Fruit fly (Drosophila melanogaster) whole organism, embryonic: ENCODE results near the gene comm.

Experiments used
- Abd-B ChIP-seq: fragments of 200-800 bp; sonication (Bioruptor generic); optimal IDR thresholded peaks from 2 replicates; lab custom pipeline; 2018; ENCODE audit warnings: missing biosample characterization, mild to moderate bottlenecking, missing genetic modification characterization, moderate library complexity
- Antp ChIP-seq: fragments of 200-800 bp; sonication (Bioruptor generic); optimal IDR thresholded peaks from 3 replicates; lab custom pipeline; 2016; ENCODE audit warnings: missing biosample characterization, missing genetic modification characterization
- Awh ChIP-seq: fragments of 200-800 bp; sonication (Bioruptor generic); IDR thresholded peaks from 2 replicates; pipeline ENCODE4, ENCODE4 v1.3.6; 2022; ENCODE audit warnings: missing biosample characterization, missing genetic modification characterization
- BtbVII ChIP-seq: fragments of 200-800 bp; sonication (Bioruptor generic); optimal IDR thresholded peaks from 3 replicates; lab custom pipeline; 2017; ENCODE audit warnings: missing biosample characterization, mild to moderate bottlenecking, missing genetic modification characterization
- CG10209 ChIP-seq: fragments of 200-800 bp; sonication (Bioruptor generic); optimal IDR thresholded peaks from 3 replicates; lab custom pipeline; 2017; ENCODE audit warnings: missing biosample characterization, mild to moderate bottlenecking, missing genetic modification characterization, missing genetic modification reagents
- CG10543 ChIP-seq: fragments of 200-800 bp; sonication (Bioruptor generic); optimal IDR thresholded peaks from 3 replicates; lab custom pipeline; 2017; ENCODE audit warnings: missing biosample characterization, mild to moderate bottlenecking, missing genetic modification characterization, moderate library complexity
- CG12104 ChIP-seq: fragments of 200-800 bp; sonication (Bioruptor generic); optimal IDR thresholded peaks from 3 replicates; lab custom pipeline; 2016; ENCODE audit warnings: missing biosample characterization, missing genetic modification characterization
- CG12236 ChIP-seq: fragments of 200-800 bp; sonication (Bioruptor generic); optimal IDR thresholded peaks from 2 replicates; lab custom pipeline; 2016; ENCODE audit warnings: missing biosample characterization, missing genetic modification characterization
- CG1233 ChIP-seq: fragments of 200-800 bp; sonication (Bioruptor generic); optimal IDR thresholded peaks from 4 replicates; lab custom pipeline; 2018; ENCODE audit warnings: missing biosample characterization, mild to moderate bottlenecking, missing genetic modification characterization
- CG12769 ChIP-seq: fragments of 200-800 bp; sonication (Bioruptor generic); optimal IDR thresholded peaks from 2 replicates; lab custom pipeline; 2019; ENCODE audit warnings: missing biosample characterization, mild to moderate bottlenecking, missing genetic modification characterization, moderate library complexity
- CG13424 ChIP-seq: fragments of 200-800 bp; sonication (Bioruptor generic); optimal IDR thresholded peaks from 2 replicates; lab custom pipeline; 2019; ENCODE audit warnings: missing biosample characterization, mild to moderate bottlenecking, missing genetic modification characterization, moderate library complexity
- CG14710 ChIP-seq: fragments of 200-800 bp; sonication (Bioruptor generic); optimal IDR thresholded peaks from 3 replicates; lab custom pipeline; 2019; ENCODE audit warnings: missing biosample characterization, mild to moderate bottlenecking, missing genetic modification characterization, moderate library complexity
- CG1647 ChIP-seq: fragments of 200-800 bp; sonication (Bioruptor generic); optimal IDR thresholded peaks from 3 replicates; lab custom pipeline; 2016; ENCODE audit warnings: missing biosample characterization, missing genetic modification characterization
- CG16863 ChIP-seq: fragments of 200-800 bp; sonication (Bioruptor generic); optimal IDR thresholded peaks from 3 replicates; lab custom pipeline; 2016; ENCODE audit warnings: missing biosample characterization, missing genetic modification characterization
- CG2202 ChIP-seq: fragments of 200-800 bp; sonication (Bioruptor generic); optimal IDR thresholded peaks from 2 replicates; lab custom pipeline; 2018; ENCODE audit warnings: missing biosample characterization, mild to moderate bottlenecking, missing genetic modification characterization
- CG31441 ChIP-seq: fragments of 200-800 bp; sonication (Bioruptor generic); IDR thresholded peaks from 2 replicates; pipeline ENCODE4 v1.3.6; 2022; ENCODE audit warnings: missing biosample characterization, missing genetic modification characterization
- CG32767 ChIP-seq: fragments of 200-800 bp; sonication (Bioruptor generic); IDR thresholded peaks from 2 replicates; pipeline ENCODE4 v1.3.6; 2022; ENCODE audit warnings: missing biosample characterization, missing genetic modification characterization
- CG34376 ChIP-seq: fragments of 200-800 bp; sonication (Bioruptor generic); optimal IDR thresholded peaks from 2 replicates; lab custom pipeline; 2018; ENCODE audit warnings: missing biosample characterization, mild to moderate bottlenecking, missing genetic modification characterization
- CG3838 ChIP-seq: fragments of 200-800 bp; sonication (Bioruptor generic); optimal IDR thresholded peaks from 3 replicates; lab custom pipeline; 2016; ENCODE audit warnings: missing biosample characterization, missing genetic modification characterization
- CG4854 ChIP-seq: fragments of 200-800 bp; sonication (Bioruptor generic); optimal IDR thresholded peaks from 2 replicates; lab custom pipeline; 2016; ENCODE audit warnings: missing biosample characterization, missing genetic modification characterization, inconsistent platforms
- CG6813 ChIP-seq: fragments of 200-800 bp; sonication (Bioruptor generic); optimal IDR thresholded peaks from 2 replicates; lab custom pipeline; 2017; ENCODE audit warnings: missing biosample characterization, missing genetic modification characterization, mild to moderate bottlenecking, moderate library complexity, missing genetic modification reagents
- CG7357 ChIP-seq: fragments of 200-800 bp; sonication (Bioruptor generic); IDR thresholded peaks from 3 replicates; pipeline ENCODE4 v1.3.6; 2022; ENCODE audit warnings: missing biosample characterization, missing genetic modification characterization
- CG7786 ChIP-seq: fragments of 200-800 bp; sonication (Bioruptor generic); optimal IDR thresholded peaks from 2 replicates; lab custom pipeline; 2016; ENCODE audit warnings: missing biosample characterization, missing genetic modification characterization
- CG7928 ChIP-seq: fragments of 200-800 bp; sonication (Bioruptor generic); optimal IDR thresholded peaks from 2 replicates; lab custom pipeline; 2017; ENCODE audit warnings: missing biosample characterization, mild to moderate bottlenecking, missing genetic modification characterization
- HLHmδ ChIP-seq: fragments of 200-800 bp; sonication (Bioruptor generic); optimal IDR thresholded peaks from 2 replicates; lab custom pipeline; 2018; ENCODE audit warnings: missing biosample characterization, mild to moderate bottlenecking, missing genetic modification characterization, moderate library complexity
- Hr3 ChIP-seq: fragments of 200-800 bp; sonication (Bioruptor generic); optimal IDR thresholded peaks from 3 replicates; lab custom pipeline; 2016; ENCODE audit warnings: missing biosample characterization, missing genetic modification characterization
- Hr39 ChIP-seq: fragments of >200 bp; optimal IDR thresholded peaks from 2 replicates; lab custom pipeline; 2017
- Jarid2 ChIP-seq: fragments of 200-800 bp; sonication (Bioruptor generic); optimal IDR thresholded peaks from 3 replicates; lab custom pipeline; 2017; ENCODE audit warnings: mild to moderate bottlenecking, missing biosample characterization, missing genetic modification reagents, missing genetic modification characterization
- Med ChIP-seq: fragments of 200-800 bp; sonication (Bioruptor generic); peaks from one replicate; lab custom pipeline; 2016; ENCODE audit warnings: missing biosample characterization, missing genetic modification characterization, mild to moderate bottlenecking, inconsistent platforms, moderate library complexity
- NK7.1 ChIP-seq: fragments of 200-800 bp; sonication (Bioruptor generic); optimal IDR thresholded peaks from 3 replicates; lab custom pipeline; 2016; ENCODE audit warnings: missing biosample characterization, missing genetic modification characterization
- Pdp1 ChIP-seq, 2 experiments: fragments of 200-800 bp; sonication (Bioruptor generic); optimal IDR thresholded peaks; 3 replicates each; lab custom pipeline; 2016; ENCODE audit warnings: missing biosample characterization in 2 of 2, missing genetic modification characterization in 2 of 2, mild to moderate bottlenecking in 1 of 2, moderate library complexity in 1 of 2
- Sox102F ChIP-seq: fragments of 200-800 bp; sonication (Bioruptor generic); optimal IDR thresholded peaks from 2 replicates; lab custom pipeline; 2018; ENCODE audit warnings: missing biosample characterization, mild to moderate bottlenecking, missing genetic modification characterization, moderate library complexity
- ap ChIP-seq: fragments of 200-800 bp; sonication (Bioruptor generic); IDR thresholded peaks from 2 replicates; pipeline ENCODE4 v1.3.6; 2022; ENCODE audit warnings: missing biosample characterization, missing genetic modification characterization
- bbx ChIP-seq: fragments of 200-800 bp; sonication (Bioruptor generic); IDR thresholded peaks from 2 replicates; pipeline ENCODE4 v1.3.6; 2022; ENCODE audit warnings: missing biosample characterization, missing genetic modification characterization; ENCODE audit not compliant: partially characterized antibody
- cad ChIP-seq: fragments of >200 bp; optimal IDR thresholded peaks from 2 replicates; lab custom pipeline; 2017; ENCODE audit warnings: missing biosample characterization, missing genetic modification characterization
- cas ChIP-seq: fragments of 200-800 bp; sonication (Bioruptor generic); IDR thresholded peaks from 2 replicates; pipeline ENCODE4 v1.3.6; 2022; ENCODE audit warnings: missing biosample characterization, missing genetic modification characterization
- cg ChIP-seq: fragments of 200-800 bp; sonication (Bioruptor generic); optimal IDR thresholded peaks from 3 replicates; lab custom pipeline; 2019; ENCODE audit warnings: missing biosample characterization, mild to moderate bottlenecking, missing genetic modification characterization, moderate library complexity
- chm ChIP-seq: fragments of 200-800 bp; sonication (Bioruptor generic); IDR thresholded peaks from 2 replicates; pipeline ENCODE4 v1.3.6; 2022; ENCODE audit warnings: missing biosample characterization, missing genetic modification characterization
- ci ChIP-seq: fragments of 200-800 bp; sonication (Bioruptor generic); IDR thresholded peaks from 3 replicates; pipeline ENCODE4 v1.3.6; 2022; ENCODE audit warnings: missing biosample characterization, missing genetic modification characterization
- dan ChIP-seq: fragments of 200-800 bp; sonication (Bioruptor generic); IDR thresholded peaks from 2 replicates; pipeline ENCODE4 v1.3.6; 2022; ENCODE audit warnings: missing biosample characterization, missing genetic modification characterization
- dmrt11E ChIP-seq: fragments of 200-800 bp; sonication (Bioruptor generic); optimal IDR thresholded peaks from 3 replicates; lab custom pipeline; 2018; ENCODE audit warnings: missing biosample characterization, mild to moderate bottlenecking, missing genetic modification characterization, moderate library complexity
- fd96Cb ChIP-seq: fragments of 200-800 bp; sonication (Bioruptor generic); optimal IDR thresholded peaks from 2 replicates; lab custom pipeline; 2018; ENCODE audit warnings: missing biosample characterization, mild to moderate bottlenecking, missing genetic modification characterization, moderate library complexity
- kni ChIP-seq: fragments of 200-800 bp; sonication (Bioruptor generic); optimal IDR thresholded peaks from 3 replicates; lab custom pipeline; 2017; ENCODE audit warnings: mild to moderate bottlenecking, missing biosample characterization, missing genetic modification reagents, missing genetic modification characterization
- lilli ChIP-seq: fragments of 200-800 bp; sonication (Bioruptor generic); optimal IDR thresholded peaks from 3 replicates; lab custom pipeline; 2016; ENCODE audit warnings: missing biosample characterization, missing genetic modification characterization
- maf-S ChIP-seq: fragments of 200-800 bp; sonication (Bioruptor generic); optimal IDR thresholded peaks from 2 replicates; lab custom pipeline; 2016; ENCODE audit warnings: missing biosample characterization, missing genetic modification characterization
- onecut ChIP-seq: fragments of 200-800 bp; sonication (Bioruptor generic); IDR thresholded peaks from 2 replicates; pipeline ENCODE4 v1.3.6; 2022; ENCODE audit warnings: missing biosample characterization, missing genetic modification characterization
- pan ChIP-seq, 4 experiments: fragments of >200 bp in 3 of 4; fragments of 200-800 bp in 1 of 4; sonication (Bioruptor generic) in 1 of 4; optimal IDR thresholded peaks in 3 of 4; IDR thresholded peaks in 1 of 4; 2 replicates each; pipeline versions ENCODE4 v1.3.6 to Lab custom; 2017 to 2022; ENCODE audit warnings: missing biosample characterization in 2 of 4, missing genetic modification characterization in 2 of 4, mixed read lengths in 1 of 4
- prd ChIP-seq, 3 experiments: fragments of >200 bp in 2 of 3; fragments of 200-800 bp in 1 of 3; sonication (Bioruptor generic) in 1 of 3; optimal IDR thresholded peaks in 2 of 3; IDR thresholded peaks in 1 of 3; 2 replicates in 2 of 3; 3 replicates in 1 of 3; pipeline versions ENCODE4 v1.3.6 to Lab custom; 2017 to 2022; ENCODE audit warnings: missing biosample characterization in 1 of 3, missing genetic modification characterization in 1 of 3
- rib ChIP-seq: fragments of 200-800 bp; sonication (Bioruptor generic); IDR thresholded peaks from 2 replicates; pipeline ENCODE4 v1.3.6; 2022; ENCODE audit warnings: missing biosample characterization, missing genetic modification characterization
- unc-4 ChIP-seq: fragments of 200-800 bp; sonication (Bioruptor generic); IDR thresholded peaks from 2 replicates; pipeline ENCODE4 v1.3.6; 2022; ENCODE audit warnings: missing biosample characterization, missing genetic modification characterization; ENCODE audit not compliant: partially characterized antibody

comm gene

DNA sequence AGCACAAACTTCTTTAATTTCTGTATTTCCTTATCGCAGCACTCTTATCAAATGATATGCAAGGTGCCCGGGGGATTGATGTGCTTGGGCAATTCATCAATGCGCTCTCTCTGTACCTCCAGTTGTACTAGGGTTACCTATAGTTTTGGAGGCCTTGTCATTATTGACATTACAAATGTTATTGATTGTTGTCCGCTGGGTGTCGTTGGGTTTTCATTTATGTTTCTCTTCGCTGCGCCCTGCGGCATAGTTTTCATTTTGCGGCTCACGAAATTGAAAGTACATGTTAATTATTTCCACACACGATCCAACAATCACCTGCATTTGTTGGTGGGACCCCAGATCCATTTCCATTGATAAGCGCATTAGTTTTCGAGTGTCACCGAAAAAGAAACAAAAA lies 22.0 kb downstream of the comm start:
- TF ChIP-seq prd (optimal IDR thresholded peaks at IDR 0.05; lab: Kevin White, UChicago): no peak
- no peak for TF ChIP-seq prd (GFP tag; IDR thresholded peaks at IDR 0.05; lab: Robert Waterston, UW)
- TF ChIP-seq BtbVII (GFP tag; lab: Kevin White, UChicago): no peak
- no peak for TF ChIP-seq fd96Cb (tag; lab: Kevin White, UChicago)
- TF ChIP-seq CG16863 (GFP tag; lab: Kevin White, UChicago): no peak
- no peak for TF ChIP-seq CG7928
- TF ChIP-seq onecut (GFP tag; lab: Robert Waterston, UW): peak; percentile 40; the same call in 1 of the 2 replicates
- TF ChIP-seq maf-S (GFP tag; lab: Kevin White, UChicago): no peak
- TF ChIP-seq Hr3 (GFP tag; lab: Kevin White, UChicago): no peak
- peak; percentile 6 for TF ChIP-seq dmrt11E
- no peak for TF ChIP-seq CG32767 (GFP tag; lab: Robert Waterston, UW)
- TF ChIP-seq CG34376 (GFP tag; lab: Kevin White, UChicago): no peak
- no peak for TF ChIP-seq lilli (GFP tag; lab: Kevin White, UChicago)
- TF ChIP-seq CG6813 (GFP tag; lab: Kevin White, UChicago): peak; percentile 21
- TF ChIP-seq CG10543 (GFP tag; lab: Kevin White, UChicago): peak; percentile 34
- peak in 1 of 2 experiments; percentile 34 for TF ChIP-seq Pdp1 (GFP tag; optimal IDR thresholded peaks at IDR 0.05; lab: Kevin White, UChicago)
- TF ChIP-seq cas (GFP tag; lab: Robert Waterston, UW): no peak
- no peak for TF ChIP-seq CG13424 (tag; lab: Kevin White, UChicago)
- no peak for TF ChIP-seq CG4854 (GFP tag; lab: Kevin White, UChicago)
- peak; percentile 25 for TF ChIP-seq CG2202 (tag; lab: Kevin White, UChicago)
- peak; percentile 60; the same call in 1 of the 2 replicates for TF ChIP-seq chm (GFP tag; lab: Robert Waterston, UW)
- peak; percentile 20 for TF ChIP-seq HLHmδ (GFP tag; lab: Kevin White, UChicago)
- TF ChIP-seq Sox102F (GFP tag; lab: Kevin White, UChicago): no peak
- no peak for TF ChIP-seq CG12104 (GFP tag; lab: Kevin White, UChicago)
- TF ChIP-seq CG7357 (GFP tag; lab: Robert Waterston, UW): no peak
- TF ChIP-seq CG1233: peak; percentile 39
- no peak for TF ChIP-seq Abd-B (GFP tag; lab: Kevin White, UChicago)
- TF ChIP-seq CG1647 (GFP tag; lab: Kevin White, UChicago): no peak
- no peak for TF ChIP-seq CG12769 (tag; lab: Kevin White, UChicago)
- TF ChIP-seq CG31441: no peak
- no peak for TF ChIP-seq Antp (GFP tag; lab: Kevin White, UChicago)
- no peak; the same call in 2 of the 3 replicates for TF ChIP-seq ci (GFP tag; lab: Robert Waterston, UW)
- peak; percentile 82 for TF ChIP-seq kni
- TF ChIP-seq CG7786 (GFP tag; lab: Kevin White, UChicago): no peak
- TF ChIP-seq rib (GFP tag; lab: Robert Waterston, UW): no peak
- no peak for TF ChIP-seq CG12236
- TF ChIP-seq CG10209 (GFP tag; lab: Kevin White, UChicago): no peak
- TF ChIP-seq CG3838 (GFP tag; lab: Kevin White, UChicago): no peak
- no peak for TF ChIP-seq dan (GFP tag; lab: Robert Waterston, UW)
- no peak for TF ChIP-seq pan (optimal IDR thresholded peaks at IDR 0.05; lab: Kevin White, UChicago)
- TF ChIP-seq pan (GFP tag; optimal IDR thresholded peaks at IDR 0.05 in 1 of 2, IDR thresholded peaks at IDR 0.05 in 1 of 2): peak in 1 of 2 experiments; percentile 29
- TF ChIP-seq bbx (GFP tag; lab: Robert Waterston, UW): no peak
- peak; percentile 69 for TF ChIP-seq Med (GFP tag; lab: Kevin White, UChicago)
- TF ChIP-seq cg (GFP tag; lab: Kevin White, UChicago): no peak
- TF ChIP-seq Hr39 (lab: Kevin White, UChicago): no peak
- no peak for TF ChIP-seq cad (GFP tag; lab: Kevin White, UChicago)
- TF ChIP-seq Awh (GFP tag; lab: Robert Waterston, UW): peak; percentile 54; the same call in 1 of the 2 replicates
- TF ChIP-seq CG14710: peak; percentile 11
- TF ChIP-seq NK7.1 (GFP tag; lab: Kevin White, UChicago): no peak
- TF ChIP-seq ap (GFP tag; lab: Robert Waterston, UW): no peak
- TF ChIP-seq unc-4 (GFP tag; lab: Robert Waterston, UW): no peak
- no peak for TF ChIP-seq Jarid2
